Worm (Caenorhabditis elegans) whole organism, L1 larva: Measurements from ENCODE around the gene ZK354.7.
"Not testable (repeated sequence)": the region's sequence is repeated elsewhere in the genome, so short reads cannot be mapped to it uniquely, and the experiment has no call there.

Source experiments
- ama-1 ChIP-seq: fragments of 150-350 bp; optimal IDR thresholded peaks from 2 replicates; lab custom pipeline; 2014
- ces-1 ChIP-seq: fragments of 150-350 bp; optimal IDR thresholded peaks from 2 replicates; lab custom pipeline; 2014; ENCODE audit warnings: missing biosample characterization, missing genetic modification reagents, missing genetic modification characterization
- elt-2 ChIP-seq: sonication (generic microtip); optimal IDR thresholded peaks from 2 replicates; lab custom pipeline; 2016; ENCODE audit warnings: missing genetic modification characterization, mild to moderate bottlenecking, inconsistent platforms, missing compliant biosample characterization, missing genetic modification reagents
- hlh-4 ChIP-seq: sonication (generic microtip); optimal IDR thresholded peaks from 2 replicates; lab custom pipeline; 2016; ENCODE audit warnings: mild to moderate bottlenecking, missing genetic modification characterization, missing compliant biosample characterization
- jun-1 ChIP-seq: fragments of 150-350 bp; optimal IDR thresholded peaks from 2 replicates; lab custom pipeline; 2014; ENCODE audit warnings: missing biosample characterization, missing genetic modification reagents, missing genetic modification characterization
- nhr-237 ChIP-seq: fragments of 150-350 bp; optimal IDR thresholded peaks from 2 replicates; lab custom pipeline; 2014; ENCODE audit warnings: missing biosample characterization, missing genetic modification characterization
- nhr-85 ChIP-seq: sonication (generic microtip); peaks from one replicate; lab custom pipeline; 2016; ENCODE audit warnings: missing genetic modification characterization, inconsistent platforms, missing compliant biosample characterization
- pqm-1 ChIP-seq: sonication (generic microtip); optimal IDR thresholded peaks from 3 replicates; lab custom pipeline; 2017; ENCODE audit warnings: missing biosample characterization, missing genetic modification characterization
- snpc-4 ChIP-seq: fragments of 150-350 bp; optimal IDR thresholded peaks from 2 replicates; lab custom pipeline; 2014; ENCODE audit warnings: missing biosample characterization, missing genetic modification characterization
- unc-62 ChIP-seq: fragments of 150-350 bp; optimal IDR thresholded peaks from 2 replicates; lab custom pipeline; 2014; ENCODE audit warnings: missing biosample characterization, missing genetic modification reagents, missing genetic modification characterization

- TF ChIP-seq elt-2 (tag; lab: Kevin White, UChicago); snpc-4 (tag; lab: Kevin White, UChicago); pqm-1 (tag; lab: Kevin White, UChicago); ama-1 (lab: Kevin White, UChicago); nhr-237; unc-62 (GFP tag; lab: Kevin White, UChicago); hlh-4 (tag; lab: Kevin White, UChicago); nhr-85 (tag; lab: Kevin White, UChicago); ces-1 (GFP tag; lab: Kevin White, UChicago); jun-1: not testable (repeated sequence)
Observed at ce11 chrIV:5254678-5255077, 48.3 kb downstream of the ZK354.7 start, which contains the start of gene F36H12.10.
